Fruit fly (Drosophila melanogaster): ENCODE results near the gene CG7730.

DNA sequence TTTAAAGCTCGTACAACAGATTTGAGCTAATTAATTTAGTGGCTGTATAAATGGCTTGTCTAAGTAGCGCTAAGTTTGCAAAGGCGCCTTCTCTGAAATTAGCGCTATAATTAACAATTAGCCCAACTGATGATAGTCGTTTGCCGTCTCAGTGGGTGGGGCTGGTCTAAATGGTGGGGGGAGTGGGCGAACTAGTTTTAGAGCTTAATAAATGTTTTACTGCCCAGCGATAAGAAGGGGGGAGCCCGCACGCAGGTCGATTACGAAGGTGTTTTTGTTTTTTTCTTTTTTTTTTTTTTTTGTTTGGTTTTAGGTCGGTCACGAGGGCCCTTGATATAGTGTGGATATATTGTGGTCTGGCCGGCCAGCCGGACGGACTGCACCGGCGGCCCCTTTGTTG is 26.3 kb upstream of the CG7730 start:
- TF ChIP-seq CG4617 (GFP tag; optimal IDR thresholded peaks at IDR 0.05; ENCODE audit: borderline replicate concordance) (no peak), Hey (tag; optimal IDR thresholded peaks at IDR 0.05) (peak; percentile 20), CG5953 (GFP tag; IDR thresholded peaks at IDR 0.05) (no peak), Aef1 (GFP tag; IDR thresholded peaks at IDR 0.05) (no peak), CG2875 (GFP tag; optimal IDR thresholded peaks at IDR 0.05) (no peak), Eip74EF (GFP tag; optimal IDR thresholded peaks at IDR 0.05) (no peak), Doc2 (GFP tag; IDR thresholded peaks at IDR 0.05) (no peak), CG13123 (GFP tag; optimal IDR thresholded peaks at IDR 0.05) (no peak), usp (GFP tag; optimal IDR thresholded peaks at IDR 0.05) (no peak), CG14860 (GFP tag; IDR thresholded peaks at IDR 0.05; ENCODE audit: partially characterized antibody) (no peak), CG4328 (GFP tag; optimal IDR thresholded peaks at IDR 0.05) (no peak), CG4820 (GFP tag; optimal IDR thresholded peaks at IDR 0.05) (no peak)
